Worm (Caenorhabditis elegans) whole organism, late embryonic: ENCODE results near the gene gly-11.

ENCODE experiments used
- ama-1 ChIP-seq: fragments of 150-350 bp; optimal IDR thresholded peaks from 2 replicates; lab custom pipeline; 2014
- ceh-45 ChIP-seq: fragments of 200-800 bp; sonication (Bioruptor generic); IDR thresholded peaks from 2 replicates; pipeline ENCODE4 v1.3.6; 2022; ENCODE audit warnings: missing genetic modification reagents, missing genetic modification characterization, missing compliant biosample characterization
- fax-1 ChIP-seq: sonication (generic microtip); optimal IDR thresholded peaks from 2 replicates; lab custom pipeline; 2016; ENCODE audit warnings: missing genotype, missing genetic modification characterization, missing compliant biosample characterization
- fkh-10 ChIP-seq: fragments of 150-350 bp; optimal IDR thresholded peaks from 2 replicates; lab custom pipeline; 2014; ENCODE audit warnings: missing biosample characterization, missing genetic modification reagents, missing genetic modification characterization
- hlh-8 ChIP-seq: sonication (generic microtip); optimal IDR thresholded peaks from 2 replicates; lab custom pipeline; 2016; ENCODE audit warnings: missing genotype, missing genetic modification characterization, missing compliant biosample characterization
- nfya-1 ChIP-seq: sonication (generic microtip); optimal IDR thresholded peaks from 2 replicates; lab custom pipeline; 2017; ENCODE audit warnings: missing genetic modification characterization, mild to moderate bottlenecking, missing compliant biosample characterization, antibody characterized with exemption, moderate library complexity
- odd-2 ChIP-seq: sonication (generic microtip); optimal IDR thresholded peaks from 2 replicates; lab custom pipeline; 2017; ENCODE audit warnings: antibody characterized with exemption, mild to moderate bottlenecking, missing genetic modification characterization, missing compliant biosample characterization
- pag-3 ChIP-seq: sonication (generic microtip); optimal IDR thresholded peaks from 2 replicates; lab custom pipeline; 2016; ENCODE audit warnings: missing compliant biosample characterization, missing genetic modification characterization, borderline replicate concordance
- pha-4 ChIP-seq: fragments of 150-350 bp; optimal IDR thresholded peaks from 2 replicates; lab custom pipeline; 2018; ENCODE audit warnings: missing biosample characterization, missing genetic modification reagents, missing genetic modification characterization
- pqm-1 ChIP-seq: sonication (generic microtip); optimal IDR thresholded peaks from 2 replicates; lab custom pipeline; 2016; ENCODE audit warnings: missing genetic modification characterization, missing compliant biosample characterization
- pros-1 ChIP-seq: fragments of 150-350 bp; optimal IDR thresholded peaks from 2 replicates; lab custom pipeline; 2014; ENCODE audit warnings: missing biosample characterization, missing genetic modification reagents, missing genetic modification characterization
- ref-2 ChIP-seq: sonication (generic microtip); optimal IDR thresholded peaks from 2 replicates; lab custom pipeline; 2016; ENCODE audit warnings: missing genetic modification characterization, missing compliant biosample characterization

DNA sequence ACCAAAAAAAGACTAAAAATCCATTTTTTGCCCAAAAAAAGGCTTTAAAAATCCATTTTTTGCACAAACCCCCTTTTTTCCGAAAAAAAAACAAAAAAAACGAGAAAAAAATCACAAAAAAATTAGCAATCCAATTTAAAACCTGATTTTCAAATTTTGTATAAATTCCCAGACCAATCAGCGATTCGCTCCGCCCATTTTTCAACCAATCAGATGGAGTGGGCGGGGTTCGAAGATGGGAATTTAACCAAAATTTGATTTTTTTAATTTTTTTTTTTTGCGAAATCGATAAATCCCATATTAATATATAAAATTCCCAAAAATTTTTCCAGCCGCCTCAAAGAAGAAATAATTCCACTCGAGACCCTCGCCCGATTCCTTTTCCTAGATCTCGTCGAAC, 44.4 kb upstream of the gly-11 start:
- TF ChIP-seq pha-4, result no peak
- no peak for TF ChIP-seq pqm-1
- no peak for TF ChIP-seq fkh-10 (GFP tag; lab: Kevin White, UChicago)
- TF ChIP-seq hlh-8 (tag; lab: Kevin White, UChicago), result no peak
- TF ChIP-seq fax-1 (tag; lab: Kevin White, UChicago), result no peak
- no peak for TF ChIP-seq ref-2 (tag; lab: Kevin White, UChicago)
- no peak for TF ChIP-seq odd-2 (tag; lab: Kevin White, UChicago)
- TF ChIP-seq pros-1, result no peak
- no peak for TF ChIP-seq ceh-45
- TF ChIP-seq ama-1 (lab: Kevin White, UChicago), result no peak
- TF ChIP-seq pag-3 (tag; lab: Kevin White, UChicago), result no peak
- peak; percentile 66 for TF ChIP-seq nfya-1 (tag; lab: Kevin White, UChicago)
